Worm (Caenorhabditis elegans) whole organism, mixed stage, embryonic: ENCODE results near the gene C06E7.88.

Experiments
- M03D4.4 ChIP-seq: sonication (generic microtip); optimal IDR thresholded peaks from 2 replicates; lab custom pipeline; 2017; ENCODE audit warnings: mild to moderate bottlenecking, missing genetic modification characterization, missing compliant biosample characterization
- drap-1 ChIP-seq: fragments of 200-800 bp; sonication (Bioruptor generic); optimal IDR thresholded peaks from 3 replicates; lab custom pipeline; 2018; ENCODE audit warnings: mild to moderate bottlenecking, missing genetic modification characterization, missing compliant biosample characterization
- lin-13 ChIP-seq: fragments of 150-350 bp; optimal IDR thresholded peaks from 2 replicates; lab custom pipeline; 2014; ENCODE audit warnings: missing biosample characterization, missing genetic modification characterization
- mab-5 ChIP-seq: fragments of 150-350 bp; optimal IDR thresholded peaks from 2 replicates; lab custom pipeline; 2014; ENCODE audit warnings: missing biosample characterization, missing genetic modification characterization
- mep-1 ChIP-seq: fragments of 150-350 bp; optimal IDR thresholded peaks from 2 replicates; lab custom pipeline; 2017; ENCODE audit warnings: missing biosample characterization, missing genetic modification reagents, missing genetic modification characterization, inconsistent platforms
- nhr-237 ChIP-seq: fragments of 150-350 bp; optimal IDR thresholded peaks from 2 replicates; lab custom pipeline; 2014; ENCODE audit warnings: missing biosample characterization, missing genetic modification characterization
- pha-4 ChIP-seq: fragments of 150-350 bp; optimal IDR thresholded peaks from 2 replicates; lab custom pipeline; 2018; ENCODE audit warnings: missing biosample characterization, missing genetic modification reagents, missing genetic modification characterization
- unc-39 ChIP-seq: fragments of 150-350 bp; optimal IDR thresholded peaks from 2 replicates; lab custom pipeline; 2014; ENCODE audit warnings: missing biosample characterization, missing genetic modification characterization
- unc-62 ChIP-seq: fragments of 150-350 bp; optimal IDR thresholded peaks from 2 replicates; lab custom pipeline; 2014; ENCODE audit warnings: missing biosample characterization, missing genetic modification reagents, missing genetic modification characterization
- zip-8 ChIP-seq: fragments of 150-350 bp; optimal IDR thresholded peaks from 2 replicates; lab custom pipeline; 2014; ENCODE audit warnings: missing biosample characterization, missing genetic modification characterization
- ztf-11 ChIP-seq: fragments of 150-350 bp; optimal IDR thresholded peaks from 2 replicates; lab custom pipeline; 2014; ENCODE audit warnings: missing biosample characterization, missing genetic modification characterization

ce11 chrIV:5846269-5846668 is 20.8 kb downstream of the C06E7.88 start, which contains the start of gene sams-4:
- TF ChIP-seq lin-13 (tag; lab: Kevin White, UChicago) (no peak), drap-1 (GFP tag; lab: Kevin White, UChicago) (no peak), nhr-237 (tag; lab: Kevin White, UChicago) (no peak), unc-39 (tag; lab: Kevin White, UChicago) (no peak), ztf-11 (tag; lab: Kevin White, UChicago) (no peak), pha-4 (no peak), mab-5 (tag; lab: Kevin White, UChicago) (no peak), M03D4.4 (tag; lab: Kevin White, UChicago) (no peak), mep-1 (tag; lab: Kevin White, UChicago) (no peak), zip-8 (tag; lab: Kevin White, UChicago) (no peak), unc-62 (GFP tag; lab: Kevin White, UChicago) (no peak)
